Worm (Caenorhabditis elegans): ENCODE results near the gene F13A7.7.

DNA sequence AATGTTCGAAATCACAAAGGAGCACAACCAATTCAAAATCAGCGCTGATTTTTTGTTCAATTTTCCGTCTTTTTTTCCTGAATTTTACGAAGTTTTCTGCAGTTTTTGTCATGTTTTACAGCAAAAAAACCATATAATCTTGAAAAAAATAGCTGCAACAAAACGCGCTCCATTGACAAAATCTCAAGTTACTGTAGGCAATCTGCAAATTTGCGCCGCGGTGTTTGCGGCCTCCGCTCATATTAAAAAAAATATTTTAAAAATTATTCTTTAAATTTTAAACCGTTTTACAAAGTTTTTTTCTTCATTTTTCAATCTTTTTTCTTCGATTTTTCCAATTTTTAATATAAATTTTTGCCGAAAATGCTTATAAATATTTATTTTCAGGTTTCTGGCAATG lies 21.7 kb upstream of the F13A7.7 start:
- no peak for TF ChIP-seq unc-62 (GFP tag; optimal IDR thresholded peaks at IDR 0.05)
- TF ChIP-seq nhr-77 (tag; optimal IDR thresholded peaks at IDR 0.05): no peak
- TF ChIP-seq elt-3 (tag; optimal IDR thresholded peaks at IDR 0.05): no peak
